Worm (Caenorhabditis elegans) whole organism, L2 larva: ENCODE data around the gene sos-1.

Experiments used
- C34F6.9 ChIP-seq: fragments of 150-350 bp; optimal IDR thresholded peaks from 2 replicates; lab custom pipeline; 2014; ENCODE audit warnings: missing biosample characterization, missing genetic modification characterization
- F13H6.1 ChIP-seq: sonication (generic microtip); optimal IDR thresholded peaks from 2 replicates; lab custom pipeline; 2016; ENCODE audit warnings: missing genetic modification characterization, missing compliant biosample characterization
- R02D3.7 ChIP-seq: fragments of 150-350 bp; optimal IDR thresholded peaks from 2 replicates; lab custom pipeline; 2014; ENCODE audit warnings: missing biosample characterization, missing genetic modification characterization
- Y55F3AM.14 ChIP-seq: fragments of 200-800 bp; sonication (Bioruptor generic); optimal IDR thresholded peaks from 2 replicates; lab custom pipeline; 2018; ENCODE audit warnings: mild to moderate bottlenecking, missing genetic modification characterization, missing compliant biosample characterization
- ZK546.5 ChIP-seq: sonication (generic microtip); optimal IDR thresholded peaks from 2 replicates; lab custom pipeline; 2017; ENCODE audit warnings: missing biosample characterization, missing genetic modification characterization
- alr-1 ChIP-seq: fragments of 150-350 bp; optimal IDR thresholded peaks from 2 replicates; lab custom pipeline; 2014; ENCODE audit warnings: missing biosample characterization, missing genetic modification characterization
- aly-2 ChIP-seq: fragments of 150-350 bp; optimal IDR thresholded peaks from 2 replicates; lab custom pipeline; 2014; ENCODE audit warnings: missing biosample characterization, missing genetic modification characterization
- ama-1 ChIP-seq: fragments of 150-350 bp; optimal IDR thresholded peaks from 2 replicates; lab custom pipeline; 2018; ENCODE audit warnings: inconsistent platforms
- ceh-16 ChIP-seq: fragments of 150-350 bp; optimal IDR thresholded peaks from 2 replicates; lab custom pipeline; 2014; ENCODE audit warnings: missing biosample characterization, missing genetic modification characterization
- crh-2 ChIP-seq: sonication (generic microtip); optimal IDR thresholded peaks from 2 replicates; lab custom pipeline; 2017; ENCODE audit warnings: missing biosample characterization, missing genetic modification characterization
- dmd-4 ChIP-seq: sonication (generic microtip); optimal IDR thresholded peaks from 2 replicates; lab custom pipeline; 2017; ENCODE audit warnings: missing biosample characterization, missing genetic modification characterization
- egl-27 ChIP-seq: sonication (generic microtip); optimal IDR thresholded peaks from 3 replicates; lab custom pipeline; 2017; ENCODE audit warnings: missing biosample characterization, missing genetic modification reagents, missing genetic modification characterization
- elt-1 ChIP-seq: fragments of 150-350 bp; optimal IDR thresholded peaks from 2 replicates; lab custom pipeline; 2014; ENCODE audit warnings: missing biosample characterization, missing genetic modification characterization
- elt-3 ChIP-seq: sonication (generic microtip); optimal IDR thresholded peaks from 2 replicates; lab custom pipeline; 2017; ENCODE audit warnings: missing biosample characterization, missing genetic modification characterization
- fos-1 ChIP-seq: fragments of 150-350 bp; optimal IDR thresholded peaks from 2 replicates; lab custom pipeline; 2014; ENCODE audit warnings: missing biosample characterization, missing genetic modification characterization
- lin-13 ChIP-seq: fragments of 150-350 bp; optimal IDR thresholded peaks from 2 replicates; lab custom pipeline; 2014; ENCODE audit warnings: missing biosample characterization, missing genetic modification reagents, missing genetic modification characterization
- lin-39 ChIP-seq: fragments of 150-350 bp; optimal IDR thresholded peaks from 2 replicates; lab custom pipeline; 2014; ENCODE audit warnings: missing biosample characterization, missing genetic modification reagents, missing genetic modification characterization
- lsy-2 ChIP-seq, 2 experiments: fragments of 150-350 bp in 1 of 2; sonication (generic microtip) in 1 of 2; optimal IDR thresholded peaks; 2 replicates each; lab custom pipeline; 2014 to 2017; ENCODE audit warnings: missing biosample characterization in 2 of 2, missing genetic modification characterization in 2 of 2
- mab-5 ChIP-seq: fragments of 150-350 bp; optimal IDR thresholded peaks from 2 replicates; lab custom pipeline; 2014; ENCODE audit warnings: missing biosample characterization, missing genetic modification characterization
- mbf-1 ChIP-seq: sonication (generic microtip); optimal IDR thresholded peaks from 2 replicates; lab custom pipeline; 2017; ENCODE audit warnings: missing biosample characterization, missing genetic modification characterization
- mdl-1 ChIP-seq, 2 experiments: fragments of 150-350 bp in 1 of 2; sonication (generic microtip) in 1 of 2; optimal IDR thresholded peaks; 2 replicates each; lab custom pipeline; 2017; ENCODE audit warnings: missing biosample characterization in 2 of 2, missing genetic modification characterization in 2 of 2
- nhr-11 ChIP-seq: fragments of 150-350 bp; optimal IDR thresholded peaks from 2 replicates; lab custom pipeline; 2014; ENCODE audit warnings: missing biosample characterization, missing genetic modification characterization
- nhr-12 ChIP-seq: fragments of 150-350 bp; optimal IDR thresholded peaks from 2 replicates; lab custom pipeline; 2014; ENCODE audit warnings: missing biosample characterization, missing genetic modification characterization
- nhr-129 ChIP-seq: fragments of 150-350 bp; optimal IDR thresholded peaks from 2 replicates; lab custom pipeline; 2014; ENCODE audit warnings: missing biosample characterization, missing genetic modification characterization
- nhr-21 ChIP-seq: fragments of 150-350 bp; optimal IDR thresholded peaks from 2 replicates; lab custom pipeline; 2014; ENCODE audit warnings: missing biosample characterization, missing genetic modification characterization
- nhr-23 ChIP-seq: fragments of 150-350 bp; optimal IDR thresholded peaks from 2 replicates; lab custom pipeline; 2014; ENCODE audit warnings: missing biosample characterization, missing genetic modification reagents, missing genetic modification characterization
- nhr-237 ChIP-seq: fragments of 150-350 bp; optimal IDR thresholded peaks from 2 replicates; lab custom pipeline; 2014; ENCODE audit warnings: missing biosample characterization, missing genetic modification characterization
- nhr-25 ChIP-seq: fragments of 150-350 bp; sonication (generic microtip); optimal IDR thresholded peaks from 3 replicates; lab custom pipeline; 2014; ENCODE audit warnings: missing biosample characterization, missing genetic modification characterization
- nhr-6 ChIP-seq: fragments of 150-350 bp; optimal IDR thresholded peaks from 2 replicates; lab custom pipeline; 2014; ENCODE audit warnings: missing biosample characterization, missing genetic modification characterization
- nhr-77 ChIP-seq: fragments of 150-350 bp; optimal IDR thresholded peaks from 2 replicates; lab custom pipeline; 2014; ENCODE audit warnings: missing biosample characterization, missing genetic modification characterization
- sem-4 ChIP-seq: fragments of 150-350 bp; optimal IDR thresholded peaks from 2 replicates; lab custom pipeline; 2014; ENCODE audit warnings: missing biosample characterization, missing genetic modification reagents, missing genetic modification characterization
- skn-1 ChIP-seq: sonication (generic microtip); optimal IDR thresholded peaks from 2 replicates; lab custom pipeline; 2017; ENCODE audit warnings: missing biosample characterization, missing genetic modification characterization
- sma-3 ChIP-seq: sonication (generic microtip); optimal IDR thresholded peaks from 2 replicates; lab custom pipeline; 2016; ENCODE audit warnings: missing genetic modification reagents, missing genetic modification characterization, missing compliant biosample characterization
- sma-9 ChIP-seq, 2 experiments: fragments of 150-350 bp in 1 of 2; sonication (generic microtip) in 1 of 2; optimal IDR thresholded peaks; 2 replicates each; lab custom pipeline; 2014 to 2016; ENCODE audit warnings: missing genetic modification characterization in 2 of 2, mild to moderate bottlenecking in 1 of 2, missing biosample characterization in 1 of 2, missing compliant biosample characterization in 1 of 2, missing genetic modification reagents in 1 of 2, moderate library complexity in 1 of 2
- snpc-4 ChIP-seq: fragments of 150-350 bp; optimal IDR thresholded peaks from 2 replicates; lab custom pipeline; 2014; ENCODE audit warnings: missing biosample characterization, missing genetic modification characterization
- unc-55 ChIP-seq: fragments of 150-350 bp; sonication (generic microtip); optimal IDR thresholded peaks from 3 replicates; lab custom pipeline; 2014; ENCODE audit warnings: missing biosample characterization, missing genetic modification reagents, missing genetic modification characterization
- unc-62 ChIP-seq: fragments of 150-350 bp; optimal IDR thresholded peaks from 2 replicates; lab custom pipeline; 2014; ENCODE audit warnings: missing biosample characterization, missing genetic modification reagents, missing genetic modification characterization
- zag-1 ChIP-seq: fragments of 150-350 bp; optimal IDR thresholded peaks from 2 replicates; lab custom pipeline; 2014; ENCODE audit warnings: missing biosample characterization, missing genetic modification characterization
- ztf-1 ChIP-seq: fragments of 200-800 bp; sonication (Bioruptor generic); conservative IDR thresholded peaks from 2 replicates; pipeline ENCODE4 v1.3.6; 2022; ENCODE audit warnings: missing genetic modification characterization, missing compliant biosample characterization
- ztf-11 ChIP-seq: sonication (generic microtip); optimal IDR thresholded peaks from 2 replicates; lab custom pipeline; 2017; ENCODE audit warnings: missing biosample characterization, missing genetic modification characterization
- ztf-4 ChIP-seq: fragments of 150-350 bp; optimal IDR thresholded peaks from 2 replicates; lab custom pipeline; 2014; ENCODE audit warnings: missing biosample characterization, missing genetic modification characterization

sos-1 gene

DNA sequence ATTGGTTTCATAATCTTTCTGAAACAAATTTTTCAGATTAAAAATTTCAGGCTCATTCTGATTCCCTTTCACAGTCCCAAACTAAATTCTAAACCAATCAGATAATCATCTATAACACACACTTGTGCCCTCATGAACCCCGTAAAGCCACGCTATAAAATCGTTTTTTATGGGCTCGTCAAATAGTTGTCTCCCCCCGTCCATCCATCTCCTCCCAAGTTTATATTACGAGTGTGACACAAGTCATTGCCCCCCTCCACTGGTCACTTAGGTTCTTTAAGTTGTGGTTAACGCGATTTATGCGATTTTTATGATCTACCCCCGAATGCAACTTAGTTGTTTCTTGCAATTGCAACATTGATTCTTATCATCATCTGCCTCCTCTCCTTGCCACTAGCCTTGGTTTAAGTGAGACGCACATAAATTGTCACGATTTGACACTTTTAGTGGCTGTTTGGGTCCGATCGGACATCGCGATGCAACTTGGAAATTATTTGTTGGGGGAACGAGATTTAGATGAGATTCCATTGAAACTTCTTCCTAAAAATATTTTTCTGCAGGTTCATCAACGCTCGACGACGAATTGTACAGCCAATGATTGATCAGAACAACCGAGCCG, 39.7 kb downstream of the sos-1 start:
- TF ChIP-seq elt-3 (tag; lab: Kevin White, UChicago) (no peak), sem-4 (tag; lab: Kevin White, UChicago) (peak; percentile 11), R02D3.7 (tag; lab: Kevin White, UChicago) (no peak), elt-1 (peak; percentile 30), ceh-16 (peak; percentile 2), mab-5 (peak; percentile 19)
- TF ChIP-seq, all 48 proteins: peak for 4

DNA sequence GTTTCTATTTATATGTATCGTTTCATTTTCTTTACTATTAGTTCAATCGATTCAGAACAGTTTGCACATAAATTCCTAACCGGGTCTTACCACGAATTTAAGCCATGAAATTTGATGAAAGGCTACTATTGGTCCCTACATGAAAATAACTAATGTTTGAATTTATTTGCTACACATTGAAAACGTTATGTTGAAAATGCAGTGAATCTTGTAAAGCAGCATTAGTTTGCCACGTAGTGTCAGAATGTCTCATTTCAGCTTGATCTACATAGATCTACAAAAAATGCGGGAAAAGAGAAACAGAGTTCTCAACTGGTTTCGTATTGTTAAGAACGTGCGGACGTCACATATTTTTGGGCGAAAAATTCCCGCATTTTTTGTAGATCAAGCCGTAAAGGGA, 40.3 kb downstream of the sos-1 start:
- TF ChIP-seq mdl-1 (tag; optimal IDR thresholded peaks at IDR 0.05; lab: Kevin White, UChicago) = no peak
- TF ChIP-seq ztf-1 (GFP tag; lab: Robert Waterston, UW) = no peak
- no peak for TF ChIP-seq skn-1 (tag; lab: Kevin White, UChicago)
- no peak for TF ChIP-seq nhr-6 (tag; lab: Kevin White, UChicago)
- no peak for TF ChIP-seq elt-1
- no peak for TF ChIP-seq nhr-21 (tag; lab: Kevin White, UChicago)
- TF ChIP-seq crh-2 (tag; lab: Kevin White, UChicago) = no peak
- no peak for TF ChIP-seq ztf-4
- no peak for TF ChIP-seq elt-3 (tag; lab: Kevin White, UChicago)
- TF ChIP-seq lin-39 (tag; lab: Kevin White, UChicago) = no peak
- TF ChIP-seq nhr-23 (tag; lab: Kevin White, UChicago) = no peak
- no peak for TF ChIP-seq egl-27
- TF ChIP-seq, all 48 proteins: peak for 0

DNA sequence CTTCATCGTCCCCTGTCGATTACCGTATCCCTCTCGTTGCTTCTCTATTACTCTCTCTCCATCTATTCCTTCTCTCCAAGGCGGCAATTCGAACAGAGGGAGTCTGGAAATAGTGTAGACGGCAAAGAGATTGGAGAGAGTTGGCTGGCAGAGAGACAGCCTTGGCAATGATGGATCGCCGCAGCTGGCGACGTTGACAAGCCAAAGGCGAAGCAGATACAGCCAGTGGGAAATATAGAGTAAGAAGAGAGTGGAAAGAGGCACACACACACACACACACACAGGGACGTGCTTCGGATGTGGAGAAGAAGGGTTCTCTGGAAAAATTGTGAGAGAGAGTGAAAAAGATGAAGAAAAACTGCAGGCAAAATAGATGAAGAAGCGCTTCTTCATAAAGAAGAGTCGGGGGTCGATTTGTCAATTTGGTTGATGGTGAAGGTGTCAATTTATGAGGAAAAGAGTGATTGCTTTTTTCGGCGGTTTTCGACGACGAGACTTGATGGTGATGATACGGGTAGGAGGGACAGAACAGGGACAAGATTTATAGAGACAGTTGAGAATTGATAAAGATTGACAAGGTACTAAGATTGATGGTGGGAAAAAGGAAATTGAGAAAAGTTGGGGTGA, 41.1 kb downstream of the sos-1 start:
- TF ChIP-seq ztf-11 (tag; lab: Kevin White, UChicago) (no peak), elt-1 (no peak), fos-1 (tag; lab: Kevin White, UChicago) (peak; percentile 43), nhr-12 (tag; lab: Kevin White, UChicago) (no peak), mdl-1 (tag; optimal IDR thresholded peaks at IDR 0.05; lab: Kevin White, UChicago) (peak in 1 of 2 experiments; percentile 4), snpc-4 (no peak), sem-4 (tag; lab: Kevin White, UChicago) (peak; percentile 73), unc-55 (GFP tag; lab: Kevin White, UChicago) (peak; percentile 84), ama-1 (lab: Kevin White, UChicago) (peak; percentile 44), mab-5 (peak; percentile 86), ztf-4 (peak; percentile 79), C34F6.9 (tag; lab: Kevin White, UChicago) (peak; percentile 69), egl-27 (peak; percentile 60), crh-2 (tag; lab: Kevin White, UChicago) (peak; percentile 72), F13H6.1 (tag; lab: Kevin White, UChicago) (peak; percentile 90), lin-39 (tag; lab: Kevin White, UChicago) (peak; percentile 82), nhr-11 (tag; lab: Kevin White, UChicago) (no peak), sma-9 (GFP tag; optimal IDR thresholded peaks at IDR 0.05; lab: Kevin White, UChicago) (peak; percentile 47), sma-9 (tag; optimal IDR thresholded peaks at IDR 0.05; lab: Kevin White, UChicago) (no peak), nhr-237 (tag; lab: Kevin White, UChicago) (no peak), lsy-2 (tag; optimal IDR thresholded peaks at IDR 0.05; lab: Kevin White, UChicago) (peak; percentile 82 to 96), ceh-16 (peak; percentile 84), nhr-25 (tag; lab: Kevin White, UChicago) (peak; percentile 65), nhr-23 (tag; lab: Kevin White, UChicago) (no peak), lin-13 (peak; percentile 38), mbf-1 (tag; lab: Kevin White, UChicago) (no peak), alr-1 (tag; lab: Kevin White, UChicago) (no peak), nhr-77 (tag; lab: Kevin White, UChicago) (no peak), dmd-4 (tag; lab: Kevin White, UChicago) (no peak), elt-3 (tag; lab: Kevin White, UChicago) (no peak), aly-2 (no peak), unc-62 (GFP tag; lab: Kevin White, UChicago) (peak; percentile 98), sma-3 (GFP tag; lab: Kevin White, UChicago) (peak; percentile 75), Y55F3AM.14 (GFP tag; lab: Kevin White, UChicago) (peak; percentile 88), nhr-21 (tag; lab: Kevin White, UChicago) (peak; percentile 76), zag-1 (peak; percentile 43), ZK546.5 (no peak), nhr-129 (tag; lab: Kevin White, UChicago) (peak; percentile 85), nhr-6 (tag; lab: Kevin White, UChicago) (peak; percentile 21)
